Fruit fly (Drosophila melanogaster) whole organism, wandering third instar larva: ENCODE results near the gene CG12448.

Experiments used
- CG32264 ChIP-seq: fragments of 200-800 bp; sonication (Bioruptor generic); optimal IDR thresholded peaks from 2 replicates; lab custom pipeline; 2016; ENCODE audit warnings: missing biosample characterization, missing genetic modification characterization
- CG9705 ChIP-seq: fragments of 200-800 bp; sonication (Bioruptor generic); optimal IDR thresholded peaks from 2 replicates; lab custom pipeline; 2018; ENCODE audit warnings: missing biosample characterization, mild to moderate bottlenecking, missing genetic modification characterization
- CrebA ChIP-seq: fragments of 200-800 bp; sonication (Bioruptor generic); optimal IDR thresholded peaks from 2 replicates; lab custom pipeline; 2016; ENCODE audit warnings: missing biosample characterization, mild to moderate bottlenecking, missing genetic modification characterization, borderline replicate concordance
- Dfd ChIP-seq: fragments of >200 bp; optimal IDR thresholded peaks from 2 replicates; lab custom pipeline; 2017; ENCODE audit warnings: missing biosample characterization, missing genetic modification characterization
- Dif ChIP-seq: fragments of 200-275, 200-300 bp; sonication (Bioruptor generic); optimal IDR thresholded peaks from 2 replicates; lab custom pipeline; 2018; ENCODE audit warnings: missing biosample characterization, missing genetic modification characterization; ENCODE audit not compliant: partially characterized antibody
- GATAd ChIP-seq: sonication (Bioruptor generic); optimal IDR thresholded peaks from 2 replicates; lab custom pipeline; 2016; ENCODE audit warnings: missing biosample characterization, missing genetic modification characterization
- Hnf4 ChIP-seq: fragments of 200-800 bp; sonication (Bioruptor generic); optimal IDR thresholded peaks from 2 replicates; lab custom pipeline; 2016; ENCODE audit warnings: missing biosample characterization, mild to moderate bottlenecking, missing genetic modification characterization
- Hr78 ChIP-seq: fragments of >200 bp; optimal IDR thresholded peaks from 2 replicates; lab custom pipeline; 2017; ENCODE audit warnings: missing biosample characterization, missing genetic modification characterization
- Hr83 ChIP-seq: fragments of 200-300 bp; sonication (Bioruptor generic); optimal IDR thresholded peaks from 2 replicates; lab custom pipeline; 2016; ENCODE audit warnings: missing biosample characterization, mild to moderate bottlenecking, missing genetic modification characterization, moderate library complexity; ENCODE audit not compliant: poor library complexity, severe bottlenecking
- Jra ChIP-seq: sonication (Bioruptor generic); optimal IDR thresholded peaks from 2 replicates; lab custom pipeline; 2016; ENCODE audit warnings: missing biosample characterization, missing genetic modification characterization
- Mio ChIP-seq: sonication (Bioruptor generic); optimal IDR thresholded peaks from 2 replicates; lab custom pipeline; 2016; ENCODE audit warnings: missing biosample characterization, missing genetic modification characterization
- Myc ChIP-seq: fragments of >200 bp; optimal IDR thresholded peaks from 2 replicates; lab custom pipeline; 2017
- N ChIP-seq: fragments of >200 bp; optimal IDR thresholded peaks from 2 replicates; lab custom pipeline; 2018; ENCODE audit warnings: missing biosample characterization, missing external identifiers, missing genetic modification characterization
- OdsH ChIP-seq: fragments of 200-800 bp; sonication (Bioruptor generic); optimal IDR thresholded peaks from 2 replicates; lab custom pipeline; 2016; ENCODE audit warnings: missing biosample characterization, mild to moderate bottlenecking, missing genetic modification characterization
- Rel ChIP-seq, 2 experiments: fragments of 200-800 bp; sonication (Bioruptor generic) in 1 of 2; optimal IDR thresholded peaks; 2 replicates in 1 of 2; 3 replicates in 1 of 2; lab custom pipeline; 2016 to 2019; ENCODE audit warnings: mild to moderate bottlenecking in 2 of 2, missing biosample characterization in 2 of 2, missing genetic modification characterization in 2 of 2, moderate library complexity in 1 of 2
- Sp1 ChIP-seq: fragments of 200-800 bp; sonication (Bioruptor generic); optimal IDR thresholded peaks from 3 replicates; lab custom pipeline; 2019; ENCODE audit warnings: missing biosample characterization, mild to moderate bottlenecking, missing genetic modification characterization, moderate library complexity
- Vsx2 ChIP-seq: fragments of 200-300, 225-300 bp; sonication (Bioruptor generic); optimal IDR thresholded peaks from 2 replicates; lab custom pipeline; 2018; ENCODE audit warnings: missing biosample characterization, missing genetic modification characterization; ENCODE audit not compliant: partially characterized antibody
- br ChIP-seq: fragments of 200-800 bp; sonication (Bioruptor generic); optimal IDR thresholded peaks from 2 replicates; lab custom pipeline; 2016; ENCODE audit warnings: missing biosample characterization, missing genetic modification characterization
- brk ChIP-seq: fragments of 200-800 bp; sonication (Bioruptor generic); optimal IDR thresholded peaks from 2 replicates; lab custom pipeline; 2016; ENCODE audit warnings: missing biosample characterization, mild to moderate bottlenecking, missing genetic modification characterization
- dl ChIP-seq, 2 experiments: fragments of 175-275, 200-275 bp in 1 of 2; fragments of 200-275 bp in 1 of 2; sonication (Bioruptor generic); optimal IDR thresholded peaks; lab custom pipeline; 2018; ENCODE audit warnings: mild to moderate bottlenecking in 2 of 2, missing biosample characterization in 2 of 2, missing genetic modification characterization in 2 of 2, moderate library complexity in 2 of 2; ENCODE audit not compliant: partially characterized antibody in 2 of 2, insufficient read depth in 1 of 2
- ey ChIP-seq: fragments of 200-800 bp; sonication (Bioruptor generic); optimal IDR thresholded peaks from 2 replicates; lab custom pipeline; 2016; ENCODE audit warnings: missing biosample characterization, missing genetic modification characterization
- h ChIP-seq: fragments of 200-800 bp; sonication (Bioruptor generic); optimal IDR thresholded peaks from 3 replicates; lab custom pipeline; 2016; ENCODE audit warnings: missing biosample characterization, mild to moderate bottlenecking, missing genetic modification characterization
- jim ChIP-seq: fragments of 175-275, 200-325 bp; sonication (Bioruptor generic); optimal IDR thresholded peaks from 2 replicates; lab custom pipeline; 2016; ENCODE audit warnings: missing biosample characterization, mild to moderate bottlenecking, missing genetic modification characterization
- lola ChIP-seq: fragments of >200 bp; optimal IDR thresholded peaks from 2 replicates; lab custom pipeline; 2017; ENCODE audit warnings: missing biosample characterization, missing genetic modification characterization
- pan ChIP-seq: fragments of >200 bp; optimal IDR thresholded peaks from 2 replicates; lab custom pipeline; 2017
- psq ChIP-seq: fragments of 200-800 bp; sonication (Bioruptor generic); optimal IDR thresholded peaks from 3 replicates; lab custom pipeline; 2017; ENCODE audit warnings: missing biosample characterization, mild to moderate bottlenecking, missing genetic modification characterization, moderate library complexity
- rgr ChIP-seq: fragments of 200-800 bp; sonication (Bioruptor generic); optimal IDR thresholded peaks from 3 replicates; lab custom pipeline; 2016; ENCODE audit warnings: missing biosample characterization, mild to moderate bottlenecking, missing genetic modification characterization
- sage ChIP-seq: fragments of 200-800 bp; sonication (Bioruptor generic); optimal IDR thresholded peaks from 2 replicates; lab custom pipeline; 2016; ENCODE audit warnings: missing biosample characterization, mild to moderate bottlenecking, missing genetic modification characterization
- sv ChIP-seq: fragments of 200-800 bp; sonication (Bioruptor generic); optimal IDR thresholded peaks from 3 replicates; lab custom pipeline; 2016; ENCODE audit warnings: missing biosample characterization, missing genetic modification characterization
- tai ChIP-seq: sonication (Bioruptor generic); optimal IDR thresholded peaks from 2 replicates; lab custom pipeline; 2016; ENCODE audit warnings: missing biosample characterization, missing genetic modification characterization
- usp ChIP-seq: fragments of >200 bp; optimal IDR thresholded peaks from 2 replicates; lab custom pipeline; 2017; ENCODE audit warnings: missing biosample characterization, missing genetic modification characterization
- woc ChIP-seq: sonication (Bioruptor generic); optimal IDR thresholded peaks from 2 replicates; lab custom pipeline; 2016; ENCODE audit warnings: missing biosample characterization, mild to moderate bottlenecking, missing genetic modification characterization

Gene CG12448

dm6 chr2L:15902310-15902709, 38.9 kb upstream of the CG12448 start, which contains the start of gene CG31821:
Gene CG31821, minus strand, starts transcription at chr2L:15902410.
- TF ChIP-seq N: no peak
- TF ChIP-seq jim (GFP tag; lab: Kevin White, UChicago): no peak
- TF ChIP-seq OdsH: no peak
- no peak for TF ChIP-seq Dif (GFP tag; lab: Kevin White, UChicago)
- no peak for TF ChIP-seq Vsx2 (GFP tag; lab: Kevin White, UChicago)
- TF ChIP-seq pan: no peak
- TF ChIP-seq psq (GFP tag; lab: Kevin White, UChicago): no peak
- no peak for TF ChIP-seq Rel (GFP tag; optimal IDR thresholded peaks at IDR 0.05; lab: Kevin White, UChicago)
- no peak for TF ChIP-seq Rel (tag; optimal IDR thresholded peaks at IDR 0.05; lab: Kevin White, UChicago)
- no peak for TF ChIP-seq CG32264 (GFP tag; lab: Kevin White, UChicago)
- TF ChIP-seq Sp1 (GFP tag; lab: Kevin White, UChicago): no peak
- TF ChIP-seq Hnf4 (GFP tag; lab: Kevin White, UChicago): no peak
- TF ChIP-seq sv (GFP tag; lab: Kevin White, UChicago): no peak

dm6 chr2L:15903725-15904124, 37.5 kb upstream of the CG12448 start:
- TF ChIP-seq usp (GFP tag; lab: Kevin White, UChicago) (no peak), Sp1 (GFP tag; lab: Kevin White, UChicago) (no peak), br (no peak), Hr78 (GFP tag; lab: Kevin White, UChicago) (no peak), brk (GFP tag; lab: Kevin White, UChicago) (no peak), rgr (GFP tag; lab: Kevin White, UChicago) (no peak), ey (GFP tag; lab: Kevin White, UChicago) (no peak), sage (no peak), lola (no peak), h (GFP tag; lab: Kevin White, UChicago) (no peak), Jra (GFP tag; lab: Kevin White, UChicago) (no peak), Dfd (GFP tag; lab: Kevin White, UChicago) (no peak), Dif (GFP tag; lab: Kevin White, UChicago) (no peak), GATAd (GFP tag; lab: Kevin White, UChicago) (no peak), OdsH (no peak), Rel (GFP tag; optimal IDR thresholded peaks at IDR 0.05; lab: Kevin White, UChicago) (no peak), Rel (tag; optimal IDR thresholded peaks at IDR 0.05; lab: Kevin White, UChicago) (no peak), woc (GFP tag; lab: Kevin White, UChicago) (no peak)
- TF ChIP-seq, all 38 proteins: peak for 0

dm6 chr2L:15907358-15907757, 33.9 kb upstream of the CG12448 start:
- TF ChIP-seq dl (GFP tag; optimal IDR thresholded peaks at IDR 0.05; lab: Kevin White, UChicago; ENCODE audit: insufficient read depth in 1 of 2, partially characterized antibody in 2 of 2): no peak
- TF ChIP-seq pan: no peak
- no peak for TF ChIP-seq tai (GFP tag; lab: Kevin White, UChicago)
- TF ChIP-seq lola: no peak

dm6 chr2L:15908086-15908485, 33.2 kb upstream of the CG12448 start:
- TF ChIP-seq N (no peak), GATAd (GFP tag; lab: Kevin White, UChicago) (no peak), Sp1 (GFP tag; lab: Kevin White, UChicago) (no peak), br (no peak), tai (GFP tag; lab: Kevin White, UChicago) (no peak), h (GFP tag; lab: Kevin White, UChicago) (peak; percentile 33), psq (GFP tag; lab: Kevin White, UChicago) (no peak)

- TF ChIP-seq sage: peak; percentile 16
- no peak for TF ChIP-seq lola
- no peak for TF ChIP-seq Mio (GFP tag; lab: Kevin White, UChicago)
- TF ChIP-seq CG9705: no peak
- TF ChIP-seq N: no peak
- peak; percentile 4 for TF ChIP-seq Sp1 (GFP tag; lab: Kevin White, UChicago)
- peak in 1 of 2 experiments; percentile 41 for TF ChIP-seq dl (GFP tag; optimal IDR thresholded peaks at IDR 0.05; lab: Kevin White, UChicago; ENCODE audit: insufficient read depth in 1 of 2, partially characterized antibody in 2 of 2)
- TF ChIP-seq Rel (GFP tag; optimal IDR thresholded peaks at IDR 0.05; lab: Kevin White, UChicago): peak; percentile 17
- TF ChIP-seq Rel (tag; optimal IDR thresholded peaks at IDR 0.05; lab: Kevin White, UChicago): peak; percentile 99
- TF ChIP-seq br: peak; percentile 52
- no peak for TF ChIP-seq usp (GFP tag; lab: Kevin White, UChicago)
- no peak for TF ChIP-seq Myc (lab: Kevin White, UChicago)
- TF ChIP-seq Hr83 (GFP tag; lab: Kevin White, UChicago): no peak
- peak; percentile 35 for TF ChIP-seq h (GFP tag; lab: Kevin White, UChicago)
- peak; percentile 60 for TF ChIP-seq CrebA (GFP tag; lab: Kevin White, UChicago)
- peak; percentile 1 for TF ChIP-seq Dif (GFP tag; lab: Kevin White, UChicago)
- TF ChIP-seq tai (GFP tag; lab: Kevin White, UChicago): peak; percentile 43
- TF ChIP-seq OdsH: no peak
Observed at dm6 chr2L:15908496-15909276, 32.6 kb upstream of the CG12448 start.
